Worm (Caenorhabditis elegans) whole organism, L3 larva: ENCODE results near the gene btb-2.
A peak's percentile ranks its signal among the peaks of the same experiment; 100 is the strongest.

Source experiments
- nhr-11 ChIP-seq: fragments of 150-350 bp; optimal IDR thresholded peaks from 2 replicates; lab custom pipeline; 2014; ENCODE audit warnings: missing biosample characterization, missing genetic modification characterization
- nhr-237 ChIP-seq: fragments of 150-350 bp; optimal IDR thresholded peaks from 2 replicates; lab custom pipeline; 2014; ENCODE audit warnings: missing biosample characterization, missing genetic modification characterization
- nhr-43 ChIP-seq: sonication (generic microtip); optimal IDR thresholded peaks from 2 replicates; lab custom pipeline; 2016; ENCODE audit warnings: mild to moderate bottlenecking, missing genetic modification characterization, missing compliant biosample characterization; ENCODE audit not compliant: poor library complexity, severe bottlenecking
- sea-2 ChIP-seq: fragments of 150-350 bp; sonication (generic microtip); optimal IDR thresholded peaks from 4 replicates; lab custom pipeline; 2014; ENCODE audit warnings: missing biosample characterization, missing genetic modification reagents, missing genetic modification characterization
- snpc-4 ChIP-seq: fragments of 150-350 bp; optimal IDR thresholded peaks from 2 replicates; lab custom pipeline; 2014; ENCODE audit warnings: missing biosample characterization, missing genetic modification characterization
- ztf-11 ChIP-seq: fragments of 150-350 bp; optimal IDR thresholded peaks from 2 replicates; lab custom pipeline; 2014; ENCODE audit warnings: missing biosample characterization, missing genetic modification characterization
- ztf-4 ChIP-seq: fragments of 150-350 bp; optimal IDR thresholded peaks from 2 replicates; lab custom pipeline; 2014; ENCODE audit warnings: missing biosample characterization, missing genetic modification characterization

DNA sequence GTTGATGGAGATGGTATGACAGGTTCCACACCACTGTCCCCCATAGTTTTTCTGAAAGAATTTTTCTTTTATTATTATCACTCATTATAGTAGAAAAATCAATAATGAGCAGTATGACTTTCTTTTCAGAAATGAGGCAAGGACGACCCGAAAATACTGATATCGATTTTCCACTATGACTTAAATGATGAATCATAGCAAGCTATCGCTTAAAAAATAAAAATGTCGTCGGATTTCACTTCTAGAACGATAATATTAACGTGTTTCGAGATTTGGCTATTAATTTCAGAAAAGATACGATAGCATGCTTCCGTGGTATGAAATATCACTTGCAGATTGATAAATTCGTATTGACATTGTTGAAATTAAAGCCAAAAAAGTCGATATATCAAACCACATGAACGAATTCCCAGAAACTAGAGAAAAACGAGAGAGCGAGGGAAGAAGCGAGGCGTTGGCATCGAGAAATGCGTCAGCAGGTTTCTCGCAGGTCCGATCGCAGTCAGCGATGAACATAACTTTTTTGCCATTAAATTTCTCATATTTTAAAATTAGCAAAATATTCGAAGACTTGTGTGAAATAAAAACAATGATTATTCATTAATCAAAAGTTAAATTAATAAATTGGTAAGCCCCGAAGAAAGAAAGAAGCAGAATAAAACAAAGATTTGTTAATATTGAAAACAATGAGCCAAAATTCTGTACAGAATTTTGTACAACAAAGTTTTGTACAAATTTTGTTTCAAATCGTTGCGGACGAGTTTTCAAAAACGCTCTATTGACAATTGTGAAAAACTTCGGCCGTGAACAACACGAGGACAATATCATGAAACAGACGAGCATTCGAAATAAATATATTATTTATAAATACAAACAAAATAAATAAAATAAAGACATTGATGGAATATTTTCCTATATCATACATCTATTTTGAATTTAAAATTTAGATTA lies 46.1 kb upstream of the btb-2 start, which contains the start of gene C32D5.11:
- TF ChIP-seq snpc-4 (tag; lab: Kevin White, UChicago): peak; percentile 88
- no peak for TF ChIP-seq ztf-11
- TF ChIP-seq nhr-43 (tag; lab: Kevin White, UChicago): peak; percentile 36
- peak; percentile 24 for TF ChIP-seq nhr-11 (tag; lab: Kevin White, UChicago)
- TF ChIP-seq nhr-237 (tag; lab: Kevin White, UChicago): no peak
- no peak for TF ChIP-seq ztf-4 (tag; lab: Kevin White, UChicago)
- no peak for TF ChIP-seq sea-2 (GFP tag; lab: Kevin White, UChicago)
